Worm (Caenorhabditis elegans) whole organism, L2 larva: ENCODE results near the gene agt-2.

Experiments
- R02D3.7 ChIP-seq: fragments of 150-350 bp; optimal IDR thresholded peaks from 2 replicates; lab custom pipeline; 2014; ENCODE audit warnings: missing biosample characterization, missing genetic modification characterization
- aly-2 ChIP-seq: fragments of 150-350 bp; optimal IDR thresholded peaks from 2 replicates; lab custom pipeline; 2014; ENCODE audit warnings: missing biosample characterization, missing genetic modification characterization
- ama-1 ChIP-seq: fragments of 150-350 bp; optimal IDR thresholded peaks from 2 replicates; lab custom pipeline; 2018; ENCODE audit warnings: inconsistent platforms
- elt-3 ChIP-seq: sonication (generic microtip); optimal IDR thresholded peaks from 2 replicates; lab custom pipeline; 2017; ENCODE audit warnings: missing biosample characterization, missing genetic modification characterization
- lin-11 ChIP-seq: fragments of 150-350 bp; sonication (generic microtip); optimal IDR thresholded peaks from 2 replicates; lab custom pipeline; 2014; ENCODE audit warnings: missing biosample characterization, missing genetic modification characterization, inconsistent platforms, mixed read lengths
- snpc-4 ChIP-seq: fragments of 150-350 bp; optimal IDR thresholded peaks from 2 replicates; lab custom pipeline; 2014; ENCODE audit warnings: missing biosample characterization, missing genetic modification characterization

ce11 chrII:5334628-5335027, 39.0 kb downstream of the agt-2 start:
- no peak for TF ChIP-seq snpc-4 (tag; lab: Kevin White, UChicago)
- TF ChIP-seq ama-1 (lab: Kevin White, UChicago) = no peak
- TF ChIP-seq aly-2 = no peak
- TF ChIP-seq R02D3.7 (tag; lab: Kevin White, UChicago) = no peak
- no peak for TF ChIP-seq lin-11 (tag; lab: Kevin White, UChicago)
- TF ChIP-seq elt-3 (tag; lab: Kevin White, UChicago) = no peak
